Worm (Caenorhabditis elegans): ENCODE measurements around the gene slo-1.

Gene slo-1

DNA sequence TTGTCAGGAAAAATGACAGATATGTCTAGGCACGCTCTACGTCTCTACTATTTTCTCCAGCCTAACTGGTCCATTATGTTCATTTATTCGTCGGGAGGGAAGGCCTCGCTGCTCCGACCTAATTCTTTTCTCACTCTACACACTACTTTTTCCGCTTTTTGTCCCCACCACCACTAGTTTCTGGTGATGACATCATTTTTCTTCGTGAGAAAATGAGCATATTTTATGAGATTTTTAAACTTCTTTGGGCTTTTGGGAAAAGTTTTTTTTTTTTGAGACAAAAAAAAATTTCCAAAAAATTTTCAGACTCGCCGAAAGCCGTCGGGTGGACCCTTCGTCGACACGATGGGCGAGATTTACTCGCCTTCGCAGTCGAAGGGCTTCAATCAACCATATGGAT, at the start of gene slo-1:
TSS of gene slo-1 (plus strand) at position 301 of the 400 bp plus-strand sequence.
- TF ChIP-seq unc-62 (GFP tag; optimal IDR thresholded peaks at IDR 0.05), result no peak

ce11 chrV:18444118-18444517, 47.9 kb upstream of the slo-1 start, which contains the start of gene ZK228.1:
Gene ZK228.1 (plus strand): TSS chrV:18444418.
- TF ChIP-seq unc-62 (GFP tag; optimal IDR thresholded peaks at IDR 0.05), result no peak

- TF ChIP-seq unc-62 (GFP tag; optimal IDR thresholded peaks at IDR 0.05), result no peak
Observed at ce11 chrV:18456574-18456973, 35.5 kb upstream of the slo-1 start, which contains the start of gene ZK228.10. Gene ZK228.10 (plus strand): TSS chrV:18456874.

- no peak for TF ChIP-seq unc-62 (GFP tag; optimal IDR thresholded peaks at IDR 0.05)
Observed at ce11 chrV:18461200-18461728, 30.8 kb upstream of the slo-1 start, which contains the start of gene ZK228.3. Gene ZK228.3 (minus strand): TSS chrV:18461250.

DNA sequence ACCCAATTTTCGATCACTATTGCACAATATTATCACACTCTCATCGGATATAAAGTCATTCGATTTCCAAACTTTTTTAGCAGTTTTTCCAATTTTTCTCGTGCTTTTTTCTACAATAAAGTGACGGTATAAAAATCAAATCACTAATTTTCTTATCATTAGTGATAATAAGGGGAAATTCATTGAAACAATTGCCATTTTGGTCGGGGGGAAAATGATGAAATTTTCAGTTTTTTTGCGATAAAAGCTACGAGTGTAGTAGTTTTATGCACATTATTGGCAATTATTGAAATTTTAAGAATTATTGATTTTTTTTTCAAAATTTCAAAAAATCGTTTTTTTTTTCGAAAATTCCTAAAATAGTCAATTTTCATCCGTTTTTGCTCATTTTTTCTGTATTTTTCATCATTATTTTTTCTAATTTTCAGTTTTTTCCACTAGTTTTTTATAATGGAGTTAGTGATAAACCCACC, 29.7 kb upstream of the slo-1 start, which contains the start of gene ZK228.4:
TSS of gene ZK228.4 (plus strand) at position 423 of the 473 bp plus-strand sequence.
- TF ChIP-seq unc-62 (GFP tag; optimal IDR thresholded peaks at IDR 0.05), result no peak

ce11 chrV:18468097-18468496, 24.0 kb upstream of the slo-1 start, which contains the start of gene ZK228.13:
Gene ZK228.13 (minus strand): TSS chrV:18468197.
- TF ChIP-seq unc-62 (GFP tag; optimal IDR thresholded peaks at IDR 0.05), result no peak

ce11 chrV:18473415-18473814, 18.6 kb upstream of the slo-1 start, which contains the start of gene srh-182:
Gene srh-182 (minus strand): TSS chrV:18473515.
- no peak for TF ChIP-seq unc-62 (GFP tag; optimal IDR thresholded peaks at IDR 0.05)

DNA sequence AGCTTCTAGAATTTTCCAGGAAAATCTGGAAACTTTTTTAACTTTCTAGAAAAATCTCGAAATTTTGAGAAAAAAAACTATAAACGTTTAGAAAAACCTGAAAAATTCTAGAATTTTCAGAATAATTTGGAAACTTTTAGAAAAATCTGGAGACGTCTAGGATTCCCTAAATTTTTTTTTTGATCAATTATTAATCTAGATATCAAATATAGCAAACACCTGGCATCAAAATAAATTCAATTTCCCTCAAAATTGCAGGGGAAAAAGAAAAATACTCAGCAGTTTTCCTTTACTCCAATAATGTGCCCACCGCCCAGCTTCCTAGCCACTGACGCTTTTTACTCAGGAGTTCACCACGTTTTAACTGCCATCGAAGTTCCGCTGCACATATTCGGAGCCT, 17.8 kb upstream of the slo-1 start, which contains the start of gene srh-181:
TSS of gene srh-181 (plus strand) at position 301 of the 400 bp plus-strand sequence.
- no peak for TF ChIP-seq unc-62 (GFP tag; optimal IDR thresholded peaks at IDR 0.05)

DNA sequence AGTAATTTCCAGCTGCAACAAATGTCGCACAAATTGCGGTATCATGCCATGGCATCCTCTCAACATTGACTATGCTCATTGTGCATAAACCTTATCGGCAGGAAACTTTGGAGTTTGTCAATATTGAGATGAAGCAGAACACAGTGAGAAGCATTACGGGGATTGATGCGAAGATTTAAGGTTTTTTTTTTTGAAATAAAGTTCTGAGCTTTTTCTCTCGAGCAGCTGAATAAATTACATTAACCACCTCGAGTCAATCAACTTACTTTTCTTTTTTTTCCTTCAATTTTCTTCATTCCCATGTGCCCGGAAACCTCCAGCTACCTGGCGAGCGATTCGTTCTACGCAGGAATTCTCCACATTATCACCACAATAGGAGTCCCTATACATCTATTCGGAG, 16.0 kb upstream of the slo-1 start, which contains the start of gene srh-179:
TSS of gene srh-179 (plus strand) at position 301 of the 400 bp plus-strand sequence.
- no peak for TF ChIP-seq unc-62 (GFP tag; optimal IDR thresholded peaks at IDR 0.05)

DNA sequence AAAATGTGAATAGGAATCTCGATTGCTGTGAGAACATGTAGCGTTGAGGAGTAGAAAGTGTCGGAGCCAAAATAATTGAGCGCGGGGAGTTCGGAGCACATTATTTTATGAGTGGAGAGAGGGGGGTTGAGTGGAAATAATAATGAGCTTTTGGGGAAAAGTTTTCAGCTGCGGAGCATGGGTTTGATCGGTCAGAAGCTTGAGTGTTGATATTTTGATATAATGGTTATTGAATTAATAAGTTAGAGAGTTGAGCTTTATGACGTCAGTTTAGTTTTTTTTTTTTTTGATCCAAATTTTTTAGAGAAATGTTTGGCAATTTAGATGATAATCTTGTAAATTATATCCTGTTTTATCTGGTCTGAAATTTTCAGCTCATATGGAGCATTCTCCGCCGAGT, 11.8 kb upstream of the slo-1 start, which contains the start of gene srh-178:
TSS of gene srh-178 (minus strand) at position 101 of the 400 bp plus-strand sequence.
- no peak for TF ChIP-seq unc-62 (GFP tag; optimal IDR thresholded peaks at IDR 0.05)

ce11 chrV:18487158-18487557, 4.9 kb upstream of the slo-1 start, which contains the start of gene Y51A2D.18:
Gene Y51A2D.18 (minus strand): TSS chrV:18487258.
- no peak for TF ChIP-seq unc-62 (GFP tag; optimal IDR thresholded peaks at IDR 0.05)

- TF ChIP-seq unc-62 (GFP tag; optimal IDR thresholded peaks at IDR 0.05), result no peak
Observed at ce11 chrV:18490284-18490832, 1.7 kb upstream of the slo-1 start.

DNA sequence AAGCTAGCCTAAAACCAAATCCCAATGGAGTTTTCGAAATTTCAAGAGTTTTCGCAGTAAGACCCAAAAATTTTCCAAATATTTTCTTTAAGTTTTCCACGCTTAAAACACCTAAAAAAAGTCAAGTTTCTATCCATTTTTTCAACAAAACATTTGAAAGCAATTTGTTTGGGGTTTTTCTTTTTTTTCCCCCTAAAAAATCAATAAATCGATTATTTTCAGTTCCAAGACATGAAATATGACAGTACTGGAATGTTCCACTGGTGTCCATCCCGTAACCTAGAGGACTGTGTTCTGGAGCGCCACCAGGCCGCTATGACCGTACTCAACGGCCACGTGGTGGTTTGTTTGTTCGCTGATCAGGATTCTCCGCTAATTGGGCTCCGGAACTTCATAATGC, 12.5 kb downstream of the slo-1 start:
- TF ChIP-seq unc-62 (GFP tag; optimal IDR thresholded peaks at IDR 0.05), result no peak

DNA sequence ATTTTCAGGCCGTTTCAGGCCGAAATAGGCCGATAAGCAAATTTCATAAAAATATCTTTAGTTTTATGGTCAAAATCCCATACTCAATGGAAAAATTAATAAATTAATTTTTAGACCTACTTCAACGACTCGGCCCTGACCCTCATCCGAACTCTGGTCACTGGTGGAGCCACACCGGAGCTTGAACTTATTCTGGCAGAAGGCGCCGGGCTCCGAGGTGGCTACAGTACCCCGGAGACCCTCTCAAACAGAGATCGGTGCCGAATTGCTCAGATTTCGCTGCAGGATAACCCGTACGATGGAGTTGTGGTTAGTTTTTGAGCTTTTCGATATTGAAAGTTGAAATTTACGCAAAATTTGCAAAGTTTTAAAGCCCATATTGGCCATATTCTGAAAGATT, 14.7 kb downstream of the slo-1 start:
- no peak for TF ChIP-seq unc-62 (GFP tag; optimal IDR thresholded peaks at IDR 0.05)

DNA sequence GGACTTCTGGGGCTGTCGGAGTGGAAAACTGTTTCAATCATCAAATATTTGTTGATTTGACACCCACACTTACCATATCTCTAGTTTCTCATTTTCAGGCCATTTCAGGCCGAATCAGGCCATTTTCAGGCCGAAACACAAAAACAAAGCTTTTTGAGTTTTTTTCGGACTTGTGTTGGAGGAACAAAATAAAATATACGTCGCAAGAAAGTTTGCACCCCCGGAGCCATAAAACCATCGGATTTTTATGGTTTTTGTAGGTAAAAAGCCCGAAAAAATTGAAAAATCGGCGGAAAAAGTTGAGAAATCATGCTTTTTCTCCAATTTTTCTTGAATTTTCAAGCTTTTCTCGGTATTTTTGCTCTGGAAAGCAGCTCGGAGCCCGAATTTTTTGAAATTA, 16.5 kb downstream of the slo-1 start, which contains the start of gene Y51A2D.1:
TSS of gene Y51A2D.1 (plus strand) at position 301 of the 400 bp plus-strand sequence.
- TF ChIP-seq unc-62 (GFP tag; optimal IDR thresholded peaks at IDR 0.05), result no peak

ce11 chrV:18511847-18512246, 19.8 kb downstream of the slo-1 start:
- TF ChIP-seq unc-62 (GFP tag; optimal IDR thresholded peaks at IDR 0.05), result no peak

- no peak for TF ChIP-seq unc-62 (GFP tag; optimal IDR thresholded peaks at IDR 0.05)
Observed at ce11 chrV:18516496-18516895, 24.4 kb downstream of the slo-1 start, which contains the start of gene hmit-1.1. Gene hmit-1.1 (plus strand): TSS chrV:18516789.

All from whole organism, dauer.